Worm (Caenorhabditis elegans) whole organism, young adult: ENCODE results near the gene irk-1.

ENCODE experiments used
- B0019.2 ChIP-seq: fragments of 200-800 bp; sonication (Bioruptor generic); conservative IDR thresholded peaks from 2 replicates; pipeline ENCODE4 v1.3.6; 2022; ENCODE audit warnings: missing genetic modification reagents, missing genetic modification characterization, missing compliant biosample characterization
- C06A6.2 ChIP-seq: fragments of 200-800 bp; sonication (Bioruptor generic); conservative IDR thresholded peaks from 2 replicates; pipeline ENCODE4 v1.3.6; 2022; ENCODE audit warnings: missing genetic modification characterization, missing compliant biosample characterization
- C17E4.6 ChIP-seq: fragments of 200-800 bp; sonication (Bioruptor generic); IDR thresholded peaks from 2 replicates; pipeline ENCODE4 v1.3.6; 2022; ENCODE audit warnings: missing genetic modification reagents, missing genetic modification characterization, missing compliant biosample characterization
- F10E7.11 ChIP-seq: sonication (generic microtip); optimal IDR thresholded peaks from 2 replicates; lab custom pipeline; 2017; ENCODE audit warnings: mild to moderate bottlenecking, missing genetic modification characterization, moderate library complexity, missing compliant biosample characterization
- F22D6.2 ChIP-seq: sonication (generic microtip); optimal IDR thresholded peaks from 2 replicates; lab custom pipeline; 2016; ENCODE audit warnings: mild to moderate bottlenecking, missing genetic modification characterization, missing compliant biosample characterization
- F33H1.4 ChIP-seq: fragments of 200-800 bp; sonication (Bioruptor generic); IDR thresholded peaks from 2 replicates; pipeline ENCODE4 v1.3.6; 2022; ENCODE audit warnings: missing genetic modification reagents, missing genetic modification characterization, missing compliant biosample characterization
- F37B4.10 ChIP-seq: fragments of 200-800 bp; sonication (Bioruptor generic); IDR thresholded peaks from 2 replicates; pipeline ENCODE4 v1.3.6; 2022; ENCODE audit warnings: missing genetic modification characterization, missing compliant biosample characterization
- K11D2.4 ChIP-seq: fragments of 200-800 bp; sonication (Bioruptor generic); IDR thresholded peaks from 2 replicates; pipeline ENCODE4 v1.3.6; 2022; ENCODE audit warnings: missing genetic modification reagents, missing genetic modification characterization, missing compliant biosample characterization
- T26A5.8 ChIP-seq: sonication (generic microtip); optimal IDR thresholded peaks from 2 replicates; lab custom pipeline; 2016; ENCODE audit warnings: missing genetic modification characterization, missing compliant biosample characterization
- Y53G8AR.9 ChIP-seq: fragments of 200-800 bp; sonication (Bioruptor generic); conservative IDR thresholded peaks from 2 replicates; pipeline ENCODE4 v1.3.6; 2022; ENCODE audit warnings: missing genetic modification reagents, missing genetic modification characterization, missing compliant biosample characterization
- Y79H2A.3 ChIP-seq: fragments of 200-800 bp; sonication (Bioruptor generic); conservative IDR thresholded peaks from 2 replicates; pipeline ENCODE4 v1.3.6; 2022; ENCODE audit warnings: missing genetic modification reagents, missing genetic modification characterization, missing compliant biosample characterization
- ZK185.1 ChIP-seq: sonication (generic microtip); optimal IDR thresholded peaks from 2 replicates; lab custom pipeline; 2016; ENCODE audit warnings: mild to moderate bottlenecking, missing genetic modification characterization, missing compliant biosample characterization; ENCODE audit not compliant: poor library complexity, severe bottlenecking
- atf-7 ChIP-seq: sonication (generic microtip); optimal IDR thresholded peaks from 2 replicates; lab custom pipeline; 2017; ENCODE audit warnings: mild to moderate bottlenecking, missing genetic modification characterization, missing compliant biosample characterization
- attf-6 ChIP-seq: fragments of 200-800 bp; sonication (Bioruptor generic); IDR thresholded peaks from 2 replicates; pipeline ENCODE4 v1.3.6; 2022; ENCODE audit warnings: missing genetic modification reagents, missing genetic modification characterization, missing compliant biosample characterization
- bed-1 ChIP-seq: fragments of 200-800 bp; sonication (Bioruptor generic); IDR thresholded peaks from 2 replicates; pipeline ENCODE4 v1.3.6; 2022; ENCODE audit warnings: missing genetic modification reagents, missing genetic modification characterization, missing compliant biosample characterization
- ceh-100 ChIP-seq: fragments of 200-800 bp; sonication (Bioruptor generic); IDR thresholded peaks from 2 replicates; pipeline ENCODE4 v1.3.6; 2022; ENCODE audit warnings: missing genetic modification reagents, missing genetic modification characterization, missing compliant biosample characterization
- ceh-27 ChIP-seq: fragments of 200-800 bp; sonication (Bioruptor generic); optimal IDR thresholded peaks from 2 replicates; lab custom pipeline; 2018; ENCODE audit warnings: mild to moderate bottlenecking, missing genetic modification characterization, moderate library complexity, missing compliant biosample characterization
- ceh-40 ChIP-seq: fragments of 200-800 bp; sonication (Bioruptor generic); IDR thresholded peaks from 2 replicates; pipeline ENCODE4 v1.3.6; 2022; ENCODE audit warnings: missing genetic modification characterization, missing compliant biosample characterization
- egl-44 ChIP-seq: fragments of 200-800 bp; sonication (Bioruptor generic); IDR thresholded peaks from 2 replicates; pipeline ENCODE4 v1.3.6; 2022; ENCODE audit warnings: missing genetic modification reagents, missing genetic modification characterization, missing compliant biosample characterization
- ekl-4 ChIP-seq: fragments of 200-800 bp; sonication (Bioruptor generic); IDR thresholded peaks from 2 replicates; pipeline ENCODE4 v1.3.6; 2022; ENCODE audit warnings: missing genetic modification reagents, missing genetic modification characterization, missing compliant biosample characterization
- hlh-26 ChIP-seq: fragments of 200-800 bp; sonication (Bioruptor generic); conservative IDR thresholded peaks from 2 replicates; pipeline ENCODE4 v1.3.6; 2022; ENCODE audit warnings: missing genetic modification reagents, missing genetic modification characterization, missing compliant biosample characterization
- hsf-1 ChIP-seq: fragments of 200-800 bp; sonication (Bioruptor generic); IDR thresholded peaks from 2 replicates; pipeline ENCODE4 v1.3.6; 2022; ENCODE audit warnings: missing genetic modification reagents, missing genetic modification characterization, missing compliant biosample characterization
- lag-1 ChIP-seq: fragments of 200-800 bp; sonication (Bioruptor generic); IDR thresholded peaks from 2 replicates; pipeline ENCODE4 v1.3.6; 2022; ENCODE audit warnings: missing genetic modification reagents, missing genetic modification characterization, missing compliant biosample characterization
- let-526 ChIP-seq: fragments of 200-800 bp; sonication (Bioruptor generic); IDR thresholded peaks from 2 replicates; pipeline ENCODE4 v1.3.6; 2022; ENCODE audit warnings: missing genetic modification reagents, missing genetic modification characterization, missing compliant biosample characterization
- let-607 ChIP-seq, 2 experiments: fragments of 200-800 bp in 1 of 2; sonication (Bioruptor generic) in 1 of 2; sonication (generic microtip) in 1 of 2; optimal IDR thresholded peaks; 2 replicates each; lab custom pipeline; 2016 to 2018; ENCODE audit warnings: mild to moderate bottlenecking in 2 of 2, missing compliant biosample characterization in 2 of 2, missing genetic modification characterization in 2 of 2, moderate library complexity in 2 of 2, missing genotype in 1 of 2
- lin-26 ChIP-seq: fragments of 200-800 bp; sonication (Bioruptor generic); IDR thresholded peaks from 2 replicates; pipeline ENCODE4 v1.3.6; 2022; ENCODE audit warnings: missing genetic modification reagents, missing genetic modification characterization, missing compliant biosample characterization
- lin-40 ChIP-seq: sonication (generic microtip); optimal IDR thresholded peaks from 2 replicates; lab custom pipeline; 2016; ENCODE audit warnings: missing genetic modification characterization, mild to moderate bottlenecking, missing compliant biosample characterization, missing genotype, missing genetic modification reagents
- lsy-27 ChIP-seq: sonication (generic microtip); optimal IDR thresholded peaks from 2 replicates; lab custom pipeline; 2017; ENCODE audit warnings: missing genetic modification characterization, mild to moderate bottlenecking, missing compliant biosample characterization, antibody characterized with exemption, missing genotype, borderline replicate concordance; ENCODE audit not compliant: insufficient read depth
- madf-3 ChIP-seq: fragments of 200-800 bp; sonication (Bioruptor generic); IDR thresholded peaks from 2 replicates; pipeline ENCODE4 v1.3.6; 2022; ENCODE audit warnings: missing genetic modification reagents, missing genetic modification characterization, missing compliant biosample characterization
- mcd-1 ChIP-seq: fragments of 200-800 bp; sonication (Bioruptor generic); IDR thresholded peaks from 2 replicates; pipeline ENCODE4 v1.3.6; 2022; ENCODE audit warnings: missing genetic modification reagents, missing genetic modification characterization, missing compliant biosample characterization
- nfya-2 ChIP-seq: fragments of 200-800 bp; sonication (Bioruptor generic); IDR thresholded peaks from 2 replicates; pipeline ENCODE4 v1.3.6; 2022; ENCODE audit warnings: missing genetic modification reagents, missing genetic modification characterization, missing compliant biosample characterization
- nhr-179 ChIP-seq: sonication (generic microtip); optimal IDR thresholded peaks from 2 replicates; lab custom pipeline; 2016; ENCODE audit warnings: mild to moderate bottlenecking, missing genetic modification characterization, missing compliant biosample characterization
- nhr-27 ChIP-seq: fragments of 200-800 bp; sonication (Bioruptor generic); optimal IDR thresholded peaks from 2 replicates; lab custom pipeline; 2018; ENCODE audit warnings: mild to moderate bottlenecking, missing genetic modification characterization, moderate library complexity, missing compliant biosample characterization
- nhr-90 ChIP-seq: sonication (generic microtip); optimal IDR thresholded peaks from 2 replicates; lab custom pipeline; 2016; ENCODE audit warnings: missing genotype, mild to moderate bottlenecking, missing genetic modification characterization, missing compliant biosample characterization
- rcor-1 ChIP-seq: fragments of 200-800 bp; sonication (Bioruptor generic); IDR thresholded peaks from 2 replicates; pipeline ENCODE4 v1.3.6; 2022; ENCODE audit warnings: missing genetic modification reagents, missing genetic modification characterization, missing compliant biosample characterization
- snpc-1.1 ChIP-seq: sonication (generic microtip); optimal IDR thresholded peaks from 2 replicates; lab custom pipeline; 2017; ENCODE audit warnings: missing genetic modification characterization, mild to moderate bottlenecking, missing compliant biosample characterization, antibody characterized with exemption, moderate library complexity, missing genotype, missing genetic modification reagents; ENCODE audit not compliant: insufficient read depth
- snpc-3.4 ChIP-seq: sonication (generic microtip); optimal IDR thresholded peaks from 2 replicates; lab custom pipeline; 2017; ENCODE audit warnings: missing genetic modification characterization, mild to moderate bottlenecking, missing compliant biosample characterization, antibody characterized with exemption, moderate library complexity, missing genotype, missing genetic modification reagents
- somi-1 ChIP-seq: fragments of 200-800 bp; sonication (Bioruptor generic); optimal IDR thresholded peaks from 2 replicates; lab custom pipeline; 2018; ENCODE audit warnings: mild to moderate bottlenecking, missing genetic modification characterization, missing compliant biosample characterization
- tbx-9 ChIP-seq: sonication (generic microtip); optimal IDR thresholded peaks from 2 replicates; lab custom pipeline; 2016; ENCODE audit warnings: borderline replicate concordance, missing genetic modification characterization, inconsistent platforms, missing compliant biosample characterization
- unc-62 ChIP-seq: fragments of 150-350 bp; optimal IDR thresholded peaks from 2 replicates; lab custom pipeline; 2014; ENCODE audit warnings: missing biosample characterization, missing genetic modification reagents, missing genetic modification characterization
- zim-3 ChIP-seq: sonication (generic microtip); optimal IDR thresholded peaks from 2 replicates; lab custom pipeline; 2017; ENCODE audit warnings: mild to moderate bottlenecking, missing genetic modification characterization, moderate library complexity, missing compliant biosample characterization
- ztf-28 ChIP-seq: fragments of 200-800 bp; sonication (Bioruptor generic); IDR thresholded peaks from 2 replicates; pipeline ENCODE4 v1.3.6; 2022; ENCODE audit warnings: missing genetic modification reagents, missing genetic modification characterization, missing compliant biosample characterization

irk-1 gene

DNA sequence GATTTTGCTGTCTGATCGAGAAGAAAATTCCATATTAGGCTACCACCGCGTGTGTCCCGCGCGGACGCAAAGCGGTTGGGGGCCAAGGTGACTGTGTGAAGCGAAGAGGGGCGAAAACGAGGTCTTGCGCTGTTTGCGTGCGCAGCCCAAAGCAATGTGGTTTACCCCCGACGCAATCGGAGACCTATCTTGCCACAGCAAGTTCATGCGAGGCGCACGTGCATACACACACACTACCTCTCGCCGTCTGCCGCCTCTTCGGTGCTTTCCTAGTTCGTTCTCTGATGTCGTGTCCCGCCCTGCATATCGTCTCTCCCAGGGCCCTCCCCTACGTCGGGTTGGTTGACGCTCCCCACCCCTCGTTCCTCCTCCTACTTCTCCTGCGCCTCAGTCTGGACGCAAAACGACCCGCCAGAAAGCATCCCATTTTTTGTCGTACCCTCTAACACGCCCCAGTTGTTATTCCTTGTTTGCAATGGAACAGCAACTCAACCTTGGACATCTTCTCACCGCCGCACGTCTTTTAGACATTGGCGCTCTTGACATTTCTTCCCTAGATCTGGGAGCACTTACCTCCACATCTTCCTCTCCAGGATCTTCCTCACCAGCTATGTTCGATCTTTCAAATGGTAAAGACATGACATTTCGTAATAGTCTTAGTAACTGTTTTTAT is 35.8 kb downstream of the irk-1 start, which contains the start of gene mdl-1 (continued):
- peak; percentile 51 for TF ChIP-seq atf-7 (tag; lab: Kevin White, UChicago)
- TF ChIP-seq lin-40 (tag; lab: Kevin White, UChicago), result peak; percentile 68
- no peak for TF ChIP-seq ztf-28 (GFP tag; lab: Robert Waterston, UW)
- no peak for TF ChIP-seq lag-1 (GFP tag; lab: Robert Waterston, UW)
- TF ChIP-seq nhr-179 (tag; lab: Kevin White, UChicago), result no peak
- TF ChIP-seq rcor-1 (GFP tag; lab: Robert Waterston, UW), result peak; percentile 60
- no peak for TF ChIP-seq attf-6
- 0 out of 2 replicates have a peak, but pooled peaks have one; percentile 52 for TF ChIP-seq ceh-40 (GFP tag; lab: Robert Waterston, UW)
- TF ChIP-seq, all 124 proteins: peak for 47

DNA sequence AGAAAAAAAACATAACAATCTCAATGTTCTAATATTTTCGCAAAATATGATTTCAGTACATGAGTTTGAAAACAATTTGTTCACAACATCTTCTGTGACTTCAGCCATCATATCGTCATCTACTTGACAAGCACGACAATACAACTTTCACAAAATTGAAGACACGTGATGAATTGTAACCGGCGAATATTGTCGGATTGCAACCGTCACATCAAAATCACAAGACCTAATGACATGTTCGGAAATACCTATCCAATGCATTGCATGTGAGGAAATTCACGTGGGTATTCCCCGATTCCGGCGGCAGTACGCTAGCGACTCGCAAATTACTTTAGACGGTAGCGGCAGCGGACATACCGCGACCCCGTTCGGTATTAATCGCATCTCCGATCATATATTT is 36.4 kb downstream of the irk-1 start:
- no peak for TF ChIP-seq zim-3 (tag; lab: Kevin White, UChicago)
- no peak for TF ChIP-seq bed-1 (GFP tag; lab: Robert Waterston, UW)
- no peak for TF ChIP-seq nfya-2 (GFP tag; lab: Robert Waterston, UW)
- TF ChIP-seq F22D6.2, result no peak
- TF ChIP-seq C06A6.2 (GFP tag; lab: Robert Waterston, UW), result peak; percentile 67
- 0 out of 2 replicates have a peak, but pooled peaks have one; percentile 4 for TF ChIP-seq let-526 (GFP tag; lab: Robert Waterston, UW)
- TF ChIP-seq ceh-100 (GFP tag; lab: Robert Waterston, UW), result no peak
- no peak for TF ChIP-seq rcor-1 (GFP tag; lab: Robert Waterston, UW)
- TF ChIP-seq snpc-1.1 (tag; lab: Kevin White, UChicago), result no peak
- TF ChIP-seq B0019.2 (GFP tag; lab: Robert Waterston, UW), result no peak
- no peak for TF ChIP-seq nhr-90 (tag; lab: Kevin White, UChicago)
- peak; percentile 49; the same call in 1 of the 2 replicates for TF ChIP-seq K11D2.4 (GFP tag; lab: Robert Waterston, UW)
- TF ChIP-seq nhr-27 (tag; lab: Kevin White, UChicago), result no peak
- peak in 1 of 2 experiments; percentile 47 for TF ChIP-seq let-607 (tag; optimal IDR thresholded peaks at IDR 0.05; lab: Kevin White, UChicago)
- TF ChIP-seq F33H1.4 (GFP tag; lab: Robert Waterston, UW), result no peak
- TF ChIP-seq Y53G8AR.9 (GFP tag; lab: Robert Waterston, UW), result 0 out of 2 replicates have a peak, but pooled peaks have one; percentile 27
- peak; percentile 45; the same call in 1 of the 2 replicates for TF ChIP-seq lin-26
- TF ChIP-seq atf-7 (tag; lab: Kevin White, UChicago), result peak; percentile 22
- peak; percentile 26 for TF ChIP-seq ceh-27 (GFP tag; lab: Kevin White, UChicago)
- peak; percentile 93 for TF ChIP-seq unc-62
- peak; percentile 28 for TF ChIP-seq ZK185.1 (tag; lab: Kevin White, UChicago)
- no peak for TF ChIP-seq Y79H2A.3 (GFP tag; lab: Robert Waterston, UW)
- TF ChIP-seq ekl-4, result peak; percentile 16; the same call in 1 of the 2 replicates
- TF ChIP-seq F10E7.11 (tag; lab: Kevin White, UChicago), result no peak
- TF ChIP-seq F37B4.10 (GFP tag; lab: Robert Waterston, UW), result no peak
- no peak for TF ChIP-seq C17E4.6 (GFP tag; lab: Robert Waterston, UW)
- no peak for TF ChIP-seq madf-3 (GFP tag; lab: Robert Waterston, UW)
- TF ChIP-seq mcd-1, result no peak

DNA sequence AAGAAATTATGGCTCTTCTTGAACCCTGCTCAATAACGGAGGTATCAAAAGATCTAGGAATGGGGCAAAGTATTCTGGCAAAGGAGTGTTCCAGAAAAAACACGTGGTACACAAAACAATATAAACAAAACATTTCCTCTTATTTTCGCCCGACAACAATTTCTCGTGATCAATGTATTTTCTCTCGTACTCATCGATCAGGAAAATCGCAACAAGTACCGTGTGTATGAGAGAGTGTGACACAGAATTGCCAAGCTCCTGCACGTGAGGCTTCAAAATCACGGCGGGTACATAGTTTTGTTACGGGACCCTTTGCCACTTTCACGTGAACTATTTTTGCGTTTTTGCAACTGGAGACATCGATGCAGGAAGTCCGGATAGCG is 36.9 kb downstream of the irk-1 start:
- TF ChIP-seq let-526 (GFP tag; lab: Robert Waterston, UW) (peak; percentile 56; the same call in 1 of the 2 replicates), somi-1 (GFP tag; lab: Kevin White, UChicago) (peak; percentile 36), ekl-4 (no peak), nhr-179 (tag; lab: Kevin White, UChicago) (no peak), T26A5.8 (tag; lab: Kevin White, UChicago) (no peak), mcd-1 (no peak), tbx-9 (tag; lab: Kevin White, UChicago) (no peak), hsf-1 (GFP tag; lab: Robert Waterston, UW) (peak; percentile 34; the same call in 1 of the 2 replicates), egl-44 (0 out of 2 replicates have a peak, but pooled peaks have one; percentile 31), Y79H2A.3 (GFP tag; lab: Robert Waterston, UW) (no peak), lsy-27 (tag; lab: Kevin White, UChicago) (no peak), C06A6.2 (GFP tag; lab: Robert Waterston, UW) (peak; percentile 52; the same call in 1 of the 2 replicates), hlh-26 (GFP tag; lab: Robert Waterston, UW) (no peak), F22D6.2 (no peak), snpc-3.4 (tag; lab: Kevin White, UChicago) (no peak), nhr-27 (tag; lab: Kevin White, UChicago) (no peak), ceh-40 (GFP tag; lab: Robert Waterston, UW) (no peak)
